Worm (Caenorhabditis elegans) whole organism, late embryonic: Measurements from ENCODE around the gene F54D12.1.

Experiments used
- F13H6.1 ChIP-seq: sonication (generic microtip); optimal IDR thresholded peaks from 2 replicates; lab custom pipeline; 2016; ENCODE audit warnings: missing genetic modification characterization, missing compliant biosample characterization
- K02D7.2 ChIP-seq: sonication (generic microtip); optimal IDR thresholded peaks from 2 replicates; lab custom pipeline; 2017; ENCODE audit warnings: mild to moderate bottlenecking, missing genetic modification characterization, missing compliant biosample characterization
- K09A11.1 ChIP-seq: sonication (generic microtip); optimal IDR thresholded peaks from 2 replicates; lab custom pipeline; 2017; ENCODE audit warnings: antibody characterized with exemption, mild to moderate bottlenecking, missing genetic modification characterization, missing compliant biosample characterization; ENCODE audit not compliant: insufficient read depth
- Y22D7AL.16 ChIP-seq: sonication (generic microtip); optimal IDR thresholded peaks from 2 replicates; lab custom pipeline; 2016; ENCODE audit warnings: missing genetic modification characterization, missing compliant biosample characterization
- ahr-1 ChIP-seq: sonication (generic microtip); optimal IDR thresholded peaks from 2 replicates; lab custom pipeline; 2016; ENCODE audit warnings: missing genetic modification characterization, missing compliant biosample characterization
- ama-1 ChIP-seq: fragments of 150-350 bp; optimal IDR thresholded peaks from 2 replicates; lab custom pipeline; 2014
- ceh-24 ChIP-seq: sonication (generic microtip); optimal IDR thresholded peaks from 2 replicates; lab custom pipeline; 2016; ENCODE audit warnings: mild to moderate bottlenecking, missing genetic modification characterization, missing compliant biosample characterization
- ceh-30 ChIP-seq: fragments of 150-350 bp; optimal IDR thresholded peaks from 2 replicates; lab custom pipeline; 2014; ENCODE audit warnings: missing biosample characterization, missing genetic modification characterization
- ceh-34 ChIP-seq: sonication (generic microtip); optimal IDR thresholded peaks from 2 replicates; lab custom pipeline; 2016; ENCODE audit warnings: mild to moderate bottlenecking, missing genetic modification characterization, missing compliant biosample characterization
- ceh-45 ChIP-seq: fragments of 200-800 bp; sonication (Bioruptor generic); IDR thresholded peaks from 2 replicates; pipeline ENCODE4 v1.3.6; 2022; ENCODE audit warnings: missing genetic modification reagents, missing genetic modification characterization, missing compliant biosample characterization
- ceh-48 ChIP-seq: sonication (generic microtip); optimal IDR thresholded peaks from 2 replicates; lab custom pipeline; 2016; ENCODE audit warnings: missing genetic modification characterization, inconsistent platforms, missing compliant biosample characterization
- ceh-6 ChIP-seq: fragments of 200-800 bp; sonication (Bioruptor generic); optimal IDR thresholded peaks from 2 replicates; lab custom pipeline; 2018; ENCODE audit warnings: mild to moderate bottlenecking, missing genetic modification characterization, missing compliant biosample characterization
- che-1 ChIP-seq: sonication (generic microtip); optimal IDR thresholded peaks from 2 replicates; lab custom pipeline; 2016; ENCODE audit warnings: mild to moderate bottlenecking, missing genetic modification characterization, missing compliant biosample characterization
- dmd-4 ChIP-seq: sonication (generic microtip); optimal IDR thresholded peaks from 2 replicates; lab custom pipeline; 2016; ENCODE audit warnings: borderline replicate concordance, missing genetic modification characterization, missing compliant biosample characterization
- elt-4 ChIP-seq: sonication (generic microtip); optimal IDR thresholded peaks from 2 replicates; lab custom pipeline; 2016; ENCODE audit warnings: missing genetic modification characterization, missing compliant biosample characterization
- ets-4 ChIP-seq: sonication (generic microtip); optimal IDR thresholded peaks from 2 replicates; lab custom pipeline; 2016; ENCODE audit warnings: missing genetic modification characterization, missing compliant biosample characterization
- eyg-1 ChIP-seq: sonication (generic microtip); optimal IDR thresholded peaks from 2 replicates; lab custom pipeline; 2016; ENCODE audit warnings: missing genotype, missing genetic modification characterization, missing compliant biosample characterization
- fax-1 ChIP-seq: sonication (generic microtip); optimal IDR thresholded peaks from 2 replicates; lab custom pipeline; 2016; ENCODE audit warnings: missing genotype, missing genetic modification characterization, missing compliant biosample characterization
- fkh-10 ChIP-seq: fragments of 150-350 bp; optimal IDR thresholded peaks from 2 replicates; lab custom pipeline; 2014; ENCODE audit warnings: missing biosample characterization, missing genetic modification reagents, missing genetic modification characterization
- fkh-6 ChIP-seq: sonication (generic microtip); optimal IDR thresholded peaks from 2 replicates; lab custom pipeline; 2016; ENCODE audit warnings: missing genetic modification characterization, missing compliant biosample characterization
- hlh-13 ChIP-seq: fragments of 200-800 bp; sonication (Bioruptor generic); optimal IDR thresholded peaks from 2 replicates; lab custom pipeline; 2018; ENCODE audit warnings: mild to moderate bottlenecking, missing genetic modification characterization, missing compliant biosample characterization
- hlh-15 ChIP-seq: sonication (generic microtip); optimal IDR thresholded peaks from 2 replicates; lab custom pipeline; 2016; ENCODE audit warnings: missing genetic modification characterization, missing compliant biosample characterization
- hlh-8 ChIP-seq: sonication (generic microtip); optimal IDR thresholded peaks from 2 replicates; lab custom pipeline; 2016; ENCODE audit warnings: missing genotype, missing genetic modification characterization, missing compliant biosample characterization
- madf-2 ChIP-seq: sonication (generic microtip); optimal IDR thresholded peaks from 2 replicates; lab custom pipeline; 2017; ENCODE audit warnings: missing genetic modification characterization, missing compliant biosample characterization
- nfya-1 ChIP-seq: sonication (generic microtip); optimal IDR thresholded peaks from 2 replicates; lab custom pipeline; 2017; ENCODE audit warnings: missing genetic modification characterization, mild to moderate bottlenecking, missing compliant biosample characterization, antibody characterized with exemption, moderate library complexity
- nhr-232 ChIP-seq: sonication (generic microtip); optimal IDR thresholded peaks from 2 replicates; lab custom pipeline; 2016; ENCODE audit warnings: missing genetic modification characterization, missing compliant biosample characterization
- npax-4 ChIP-seq: sonication (generic microtip); optimal IDR thresholded peaks from 2 replicates; lab custom pipeline; 2016; ENCODE audit warnings: missing genetic modification characterization, missing compliant biosample characterization
- pag-3 ChIP-seq: sonication (generic microtip); optimal IDR thresholded peaks from 2 replicates; lab custom pipeline; 2016; ENCODE audit warnings: missing compliant biosample characterization, missing genetic modification characterization, borderline replicate concordance
- pat-9 ChIP-seq: fragments of 200-800 bp; sonication (Bioruptor generic); optimal IDR thresholded peaks from 2 replicates; lab custom pipeline; 2018; ENCODE audit warnings: mild to moderate bottlenecking, missing genetic modification characterization, moderate library complexity, missing compliant biosample characterization
- pax-1 ChIP-seq: fragments of 150-350 bp; optimal IDR thresholded peaks from 2 replicates; lab custom pipeline; 2014; ENCODE audit warnings: missing biosample characterization, missing genetic modification characterization
- pha-2 ChIP-seq: sonication (generic microtip); optimal IDR thresholded peaks from 2 replicates; lab custom pipeline; 2017; ENCODE audit warnings: mild to moderate bottlenecking, missing genetic modification characterization, missing compliant biosample characterization
- pha-4 ChIP-seq: fragments of 150-350 bp; optimal IDR thresholded peaks from 2 replicates; lab custom pipeline; 2018; ENCODE audit warnings: missing biosample characterization, missing genetic modification reagents, missing genetic modification characterization
- pqm-1 ChIP-seq: sonication (generic microtip); optimal IDR thresholded peaks from 2 replicates; lab custom pipeline; 2016; ENCODE audit warnings: missing genetic modification characterization, missing compliant biosample characterization
- pros-1 ChIP-seq: fragments of 150-350 bp; optimal IDR thresholded peaks from 2 replicates; lab custom pipeline; 2014; ENCODE audit warnings: missing biosample characterization, missing genetic modification reagents, missing genetic modification characterization
- ref-2 ChIP-seq: sonication (generic microtip); optimal IDR thresholded peaks from 2 replicates; lab custom pipeline; 2016; ENCODE audit warnings: missing genetic modification characterization, missing compliant biosample characterization
- rnt-1 ChIP-seq: sonication (generic microtip); optimal IDR thresholded peaks from 2 replicates; lab custom pipeline; 2016; ENCODE audit warnings: missing genetic modification characterization, missing compliant biosample characterization
- sdc-2 ChIP-seq: sonication (generic microtip); optimal IDR thresholded peaks from 2 replicates; lab custom pipeline; 2016; ENCODE audit warnings: missing genotype, missing genetic modification characterization, missing compliant biosample characterization
- sox-2 ChIP-seq: fragments of 200-800 bp; sonication (Bioruptor generic); IDR thresholded peaks from 2 replicates; pipeline ENCODE4 v1.3.6; 2022; ENCODE audit warnings: missing genetic modification reagents, missing genetic modification characterization, missing compliant biosample characterization
- sox-4 ChIP-seq: sonication (generic microtip); optimal IDR thresholded peaks from 2 replicates; lab custom pipeline; 2017; ENCODE audit warnings: mild to moderate bottlenecking, missing genetic modification characterization, inconsistent platforms, missing compliant biosample characterization
- syd-9 ChIP-seq: sonication (generic microtip); optimal IDR thresholded peaks from 2 replicates; lab custom pipeline; 2016; ENCODE audit warnings: mild to moderate bottlenecking, missing genetic modification characterization, moderate library complexity, missing compliant biosample characterization
- tbx-7 ChIP-seq: sonication (generic microtip); optimal IDR thresholded peaks from 2 replicates; lab custom pipeline; 2016; ENCODE audit warnings: missing genotype, missing genetic modification characterization, missing compliant biosample characterization
- ttx-3 ChIP-seq: sonication (generic microtip); optimal IDR thresholded peaks from 2 replicates; lab custom pipeline; 2016; ENCODE audit warnings: missing genetic modification reagents, missing genetic modification characterization, missing compliant biosample characterization
- unc-3 ChIP-seq, 2 experiments: fragments of 200-800 bp in 1 of 2; sonication (Bioruptor generic) in 1 of 2; sonication (generic microtip) in 1 of 2; conservative IDR thresholded peaks in 1 of 2; optimal IDR thresholded peaks in 1 of 2; 2 replicates each; pipeline versions ENCODE4 v1.3.6 to Lab custom; 2016 to 2022; ENCODE audit warnings: missing compliant biosample characterization in 2 of 2, missing genetic modification characterization in 2 of 2, missing genetic modification reagents in 1 of 2
- zip-5 ChIP-seq: sonication (generic microtip); optimal IDR thresholded peaks from 2 replicates; lab custom pipeline; 2016; ENCODE audit warnings: missing genetic modification characterization, missing compliant biosample characterization

F54D12.1 gene

ce11 chrII:1397703-1398102 lies 2.5 kb upstream of the F54D12.1 start, which contains the start of gene F54D12.8:
Gene F54D12.8 (minus strand): TSS chrII:1398038.
- TF ChIP-seq ceh-48 (tag; lab: Kevin White, UChicago) (no peak), pax-1 (tag; lab: Kevin White, UChicago) (no peak), fkh-10 (GFP tag; lab: Kevin White, UChicago) (no peak), pha-4 (tag; lab: Kevin White, UChicago) (no peak), eyg-1 (tag; lab: Kevin White, UChicago) (no peak), tbx-7 (tag; lab: Kevin White, UChicago) (no peak), pat-9 (tag; lab: Kevin White, UChicago) (no peak), sox-4 (tag; lab: Kevin White, UChicago) (no peak)

ce11 chrII:1398396-1398795 lies 1.8 kb upstream of the F54D12.1 start, which contains the start of gene F54D12.2:
Gene F54D12.2 (plus strand): TSS chrII:1398696.
- TF ChIP-seq sox-2 (no peak), ets-4 (tag; lab: Kevin White, UChicago) (no peak), nhr-232 (no peak), pha-2 (no peak), ama-1 (lab: Kevin White, UChicago) (no peak), ceh-6 (GFP tag; lab: Kevin White, UChicago) (no peak), hlh-13 (GFP tag; lab: Kevin White, UChicago) (no peak), ceh-30 (tag; lab: Kevin White, UChicago) (no peak), ref-2 (tag; lab: Kevin White, UChicago) (no peak), fkh-10 (GFP tag; lab: Kevin White, UChicago) (no peak), ahr-1 (tag; lab: Kevin White, UChicago) (no peak), ttx-3 (tag; lab: Kevin White, UChicago) (no peak), ceh-34 (tag; lab: Kevin White, UChicago) (no peak), pqm-1 (tag; lab: Kevin White, UChicago) (no peak), syd-9 (tag; lab: Kevin White, UChicago) (no peak), fax-1 (tag; lab: Kevin White, UChicago) (no peak), nfya-1 (no peak), ceh-45 (GFP tag; lab: Robert Waterston, UW) (no peak), che-1 (tag; lab: Kevin White, UChicago) (no peak), hlh-15 (tag; lab: Kevin White, UChicago) (no peak)

- TF ChIP-seq Y22D7AL.16 (tag; lab: Kevin White, UChicago) (no peak), ceh-34 (tag; lab: Kevin White, UChicago) (no peak), K09A11.1 (tag; lab: Kevin White, UChicago) (no peak), nhr-232 (no peak), npax-4 (no peak), madf-2 (tag; lab: Kevin White, UChicago) (no peak), sox-2 (no peak), rnt-1 (no peak), pag-3 (tag; lab: Kevin White, UChicago) (no peak), elt-4 (no peak)
Observed at ce11 chrII:1401474-1401873, 1.3 kb downstream of the F54D12.1 start, which contains the start of gene Y51H7C.8. Gene Y51H7C.8 (plus strand): TSS chrII:1401774.

ce11 chrII:1402167-1402619 lies 2.0 kb downstream of the F54D12.1 start, which contains the start of gene Y51H7C.7:
Gene Y51H7C.7 (plus strand): TSS chrII:1402569.
- no peak for TF ChIP-seq madf-2 (tag; lab: Kevin White, UChicago)
- TF ChIP-seq zip-5 (tag; lab: Kevin White, UChicago), result no peak
- no peak for TF ChIP-seq fkh-6 (tag; lab: Kevin White, UChicago)
- no peak for TF ChIP-seq che-1 (tag; lab: Kevin White, UChicago)
- no peak for TF ChIP-seq F13H6.1 (tag; lab: Kevin White, UChicago)
- no peak for TF ChIP-seq sdc-2
- TF ChIP-seq K02D7.2 (tag; lab: Kevin White, UChicago), result no peak
- TF ChIP-seq ceh-24 (tag; lab: Kevin White, UChicago), result no peak
- TF ChIP-seq rnt-1, result no peak
- TF ChIP-seq pros-1 (tag; lab: Kevin White, UChicago), result no peak
- TF ChIP-seq pax-1 (tag; lab: Kevin White, UChicago), result no peak
- no peak for TF ChIP-seq hlh-8 (tag; lab: Kevin White, UChicago)
- no peak for TF ChIP-seq hlh-15 (tag; lab: Kevin White, UChicago)
- TF ChIP-seq dmd-4 (tag; lab: Kevin White, UChicago), result no peak
- no peak for TF ChIP-seq sox-4 (tag; lab: Kevin White, UChicago)
- TF ChIP-seq unc-3 (GFP tag; conservative IDR thresholded peaks at IDR 0.05; lab: Robert Waterston, UW), result no peak
- no peak for TF ChIP-seq unc-3 (tag; optimal IDR thresholded peaks at IDR 0.05; lab: Kevin White, UChicago)
- TF ChIP-seq ceh-6 (GFP tag; lab: Kevin White, UChicago), result no peak
